Worm (Caenorhabditis elegans): ENCODE data around the gene F10D7.4.

The F10D7.4 gene

ce11 chrX:17333752-17334151 is 48.1 kb downstream of the F10D7.4 start, which contains the start of gene C53C11.5:
TSS of gene C53C11.5 (plus strand) at chrX:17334052.
- no peak for TF ChIP-seq ham-2 (GFP tag; optimal IDR thresholded peaks at IDR 0.05)
- no peak for TF ChIP-seq zip-8 (tag; optimal IDR thresholded peaks at IDR 0.05)
- TF ChIP-seq hlh-1 (tag; optimal IDR thresholded peaks at IDR 0.05), result no peak
- TF ChIP-seq lin-13 (tag; optimal IDR thresholded peaks at IDR 0.05), result no peak
- TF ChIP-seq unc-120 (tag; optimal IDR thresholded peaks at IDR 0.05; ENCODE audit: poor library complexity, severe bottlenecking), result no peak
- TF ChIP-seq nhr-28 (tag; optimal IDR thresholded peaks at IDR 0.05), result no peak
- no peak for TF ChIP-seq ztf-11 (tag; optimal IDR thresholded peaks at IDR 0.05)
- TF ChIP-seq lin-32 (GFP tag; optimal IDR thresholded peaks at IDR 0.05), result no peak
- TF ChIP-seq nhr-76 (tag; optimal IDR thresholded peaks at IDR 0.05), result no peak
- TF ChIP-seq ces-1 (GFP tag; optimal IDR thresholded peaks at IDR 0.05), result no peak
